Worm (Caenorhabditis elegans): ENCODE measurements around the gene lfi-1.

DNA sequence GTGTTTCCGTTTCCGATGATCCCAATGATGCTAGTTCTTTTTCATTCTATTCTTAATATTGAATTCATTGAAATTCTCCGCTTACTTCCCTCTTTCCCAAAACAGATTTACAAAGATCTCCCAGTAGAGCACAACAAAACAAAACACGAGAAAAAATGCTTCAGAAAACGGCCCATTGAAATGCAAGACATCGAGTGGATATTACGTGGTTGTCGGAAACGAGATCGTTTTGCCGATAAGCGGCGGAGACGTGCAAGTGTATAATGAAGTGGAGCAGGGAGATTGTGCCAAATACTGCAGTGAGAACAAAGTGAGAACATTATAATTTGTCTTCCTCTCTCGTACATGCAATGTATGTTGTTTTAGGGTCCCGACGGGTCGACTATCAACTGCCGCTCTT is 49.8 kb downstream of the lfi-1 start:
- TF ChIP-seq ces-1 (GFP tag; optimal IDR thresholded peaks at IDR 0.05) (no peak), lin-13 (tag; optimal IDR thresholded peaks at IDR 0.05) (no peak), cnd-1 (tag; optimal IDR thresholded peaks at IDR 0.05) (no peak), nhr-237 (tag; optimal IDR thresholded peaks at IDR 0.05) (no peak), snpc-4 (tag; optimal IDR thresholded peaks at IDR 0.05) (no peak), pha-4 (tag; optimal IDR thresholded peaks at IDR 0.05) (no peak), sptf-1 (tag; optimal IDR thresholded peaks at IDR 0.05) (no peak), mep-1 (tag; optimal IDR thresholded peaks at IDR 0.05) (no peak), elt-3 (tag; optimal IDR thresholded peaks at IDR 0.05) (no peak), nhr-28 (tag; optimal IDR thresholded peaks at IDR 0.05) (no peak), nhr-76 (tag; optimal IDR thresholded peaks at IDR 0.05) (no peak), blmp-1 (tag; optimal IDR thresholded peaks at IDR 0.05) (no peak), mab-5 (tag; optimal IDR thresholded peaks at IDR 0.05) (no peak), sem-2 (GFP tag; optimal IDR thresholded peaks at IDR 0.05) (no peak)

All from whole organism, mixed stage, embryonic.